Worm (Caenorhabditis elegans): ENCODE data around the gene cyp-33C12.

DNA sequence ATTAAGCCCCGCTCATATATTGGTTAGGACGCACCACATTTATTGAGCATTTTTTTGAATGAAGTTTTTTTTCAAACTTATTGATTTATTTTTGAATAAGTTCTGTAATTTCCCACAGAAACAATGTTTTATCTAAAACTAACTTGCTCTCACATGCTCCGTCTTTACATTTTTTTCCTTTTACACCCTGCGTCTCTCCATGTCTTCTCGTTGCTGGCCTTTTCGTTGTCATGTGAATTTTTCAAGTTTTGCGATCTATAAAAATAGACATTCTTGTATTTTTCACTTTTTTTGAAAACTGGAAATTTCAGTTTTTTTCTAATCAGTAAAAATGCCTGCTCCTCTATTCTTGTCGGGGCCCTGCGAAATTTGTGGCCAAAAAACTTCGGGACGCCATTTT lies 26.7 kb upstream of the cyp-33C12 start, which contains the start of gene nhr-134:
- TF ChIP-seq nhr-11 (tag; optimal IDR thresholded peaks at IDR 0.05) (no peak), aly-2 (tag; optimal IDR thresholded peaks at IDR 0.05) (no peak), snpc-4 (tag; optimal IDR thresholded peaks at IDR 0.05) (peak; percentile 34), nhr-12 (tag; optimal IDR thresholded peaks at IDR 0.05) (no peak), mdl-1 (tag; optimal IDR thresholded peaks at IDR 0.05) (no peak), pqm-1 (tag; optimal IDR thresholded peaks at IDR 0.05) (no peak), R02D3.7 (tag; optimal IDR thresholded peaks at IDR 0.05) (no peak), ceh-16 (tag; optimal IDR thresholded peaks at IDR 0.05) (no peak), ceh-28 (tag; optimal IDR thresholded peaks at IDR 0.05) (no peak), fkh-2 (tag; optimal IDR thresholded peaks at IDR 0.05) (no peak), fos-1 (tag; optimal IDR thresholded peaks at IDR 0.05) (no peak), pha-4 (tag; optimal IDR thresholded peaks at IDR 0.05) (peak; percentile 63), nhr-77 (tag; optimal IDR thresholded peaks at IDR 0.05) (no peak)
